Worm (Caenorhabditis elegans): ENCODE results near the gene F59A7.5.

DNA sequence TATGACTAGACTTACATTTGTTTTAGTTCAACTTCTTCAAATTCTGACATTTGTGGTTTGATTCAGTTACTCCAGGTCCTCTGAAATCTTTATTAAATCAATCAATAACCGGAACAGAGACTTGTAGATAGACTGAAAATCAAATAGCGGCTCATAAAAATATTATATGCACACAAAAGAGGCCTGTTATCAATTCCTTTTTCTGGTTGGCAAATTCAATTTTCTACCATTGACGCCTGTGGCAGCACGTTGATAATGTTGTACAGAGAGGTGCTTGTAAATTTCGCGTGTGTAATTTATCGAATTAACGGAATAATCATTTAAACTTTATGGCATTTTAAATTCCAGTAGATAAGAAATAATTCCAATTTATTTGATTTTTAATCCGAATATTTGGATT, 35.5 kb upstream of the F59A7.5 start, which contains the start of gene T08B1.1:
- TF ChIP-seq him-1 (tag; optimal IDR thresholded peaks at IDR 0.05), result no peak
- TF ChIP-seq W03F9.2 (tag; optimal IDR thresholded peaks at IDR 0.05), result no peak

Measured in whole organism, L4/young adult.